Worm (Caenorhabditis elegans): ENCODE data around the gene C08F11.13.
"Not testable (repeated sequence)": the region's sequence is repeated elsewhere in the genome, so short reads cannot be mapped to it uniquely, and the experiment has no call there.

Gene C08F11.13

DNA sequence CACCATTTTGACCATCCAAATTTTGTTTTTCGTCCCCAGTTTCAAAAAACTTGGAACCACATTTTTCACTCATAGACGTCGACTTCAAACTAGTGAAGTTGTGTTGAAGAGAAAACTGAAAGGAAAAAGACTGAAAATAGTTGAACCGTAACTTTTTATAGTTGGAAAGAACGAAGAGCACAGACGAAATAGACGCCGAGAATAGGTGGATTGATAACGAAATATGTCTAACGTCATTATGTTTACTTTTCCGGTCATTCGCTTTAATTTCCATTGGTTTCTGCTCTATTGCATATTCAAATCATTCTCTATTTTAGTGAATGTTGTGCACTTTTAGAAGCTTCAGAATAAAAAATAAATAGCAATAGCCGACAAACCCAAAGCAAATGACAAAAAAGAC, at the start of gene C08F11.13:
Gene C08F11.13 (minus strand): TSS at position 138 of the 400 bp plus-strand sequence.
- TF ChIP-seq mab-5 (tag; optimal IDR thresholded peaks at IDR 0.05) (no peak), ceh-43 (GFP tag; optimal IDR thresholded peaks at IDR 0.05) (no peak), zip-8 (tag; optimal IDR thresholded peaks at IDR 0.05) (no peak), hlh-1 (tag; optimal IDR thresholded peaks at IDR 0.05) (no peak), nhr-2 (tag; optimal IDR thresholded peaks at IDR 0.05) (no peak), unc-62 (GFP tag; optimal IDR thresholded peaks at IDR 0.05) (no peak), nhr-28 (tag; optimal IDR thresholded peaks at IDR 0.05) (no peak), ces-1 (GFP tag; optimal IDR thresholded peaks at IDR 0.05) (no peak), lin-32 (GFP tag; optimal IDR thresholded peaks at IDR 0.05) (no peak)

- TF ChIP-seq sptf-1, zip-8, nhr-28 (tag; optimal IDR thresholded peaks at IDR 0.05): not testable (repeated sequence)
Measured at ce11 chrIV:13659449-13659848, 49.8 kb upstream of the C08F11.13 start, which contains the start of gene Y45F10C.1. Gene Y45F10C.1 (minus strand): TSS chrIV:13659549.

ce11 chrIV:13652023-13652422, 42.3 kb upstream of the C08F11.13 start, which contains the start of gene Y45F10C.6:
Gene Y45F10C.6 (plus strand): TSS chrIV:13652323.
- TF ChIP-seq mls-2 (tag; optimal IDR thresholded peaks at IDR 0.05); elt-3 (tag; optimal IDR thresholded peaks at IDR 0.05); bed-3 (GFP tag; optimal IDR thresholded peaks at IDR 0.05): not testable (repeated sequence)

- TF ChIP-seq ztf-11 (tag; optimal IDR thresholded peaks at IDR 0.05); sem-2 (GFP tag; optimal IDR thresholded peaks at IDR 0.05); ceh-43 (GFP tag; optimal IDR thresholded peaks at IDR 0.05): not testable (repeated sequence)
Measured at ce11 chrIV:13651411-13651810, 41.7 kb upstream of the C08F11.13 start, which contains the start of gene C08F11.12. Gene C08F11.12 (minus strand): TSS chrIV:13651511.

ce11 chrIV:13650238-13650637, 40.5 kb upstream of the C08F11.13 start, which contains the start of gene C08F11.17:
Gene C08F11.17 (minus strand): TSS chrIV:13650338.
- no peak for TF ChIP-seq nhr-76 (tag; optimal IDR thresholded peaks at IDR 0.05)
- no peak for TF ChIP-seq ces-1 (GFP tag; optimal IDR thresholded peaks at IDR 0.05)
- no peak for TF ChIP-seq M03D4.4 (tag; optimal IDR thresholded peaks at IDR 0.05)
- TF ChIP-seq zip-8 (tag; optimal IDR thresholded peaks at IDR 0.05), result no peak
- no peak for TF ChIP-seq blmp-1 (tag; optimal IDR thresholded peaks at IDR 0.05)
- TF ChIP-seq ceh-39 (tag; optimal IDR thresholded peaks at IDR 0.05), result no peak
- TF ChIP-seq nhr-12 (tag; optimal IDR thresholded peaks at IDR 0.05), result no peak
- no peak for TF ChIP-seq mab-5 (tag; optimal IDR thresholded peaks at IDR 0.05)
- TF ChIP-seq sptf-1 (tag; optimal IDR thresholded peaks at IDR 0.05), result no peak
- TF ChIP-seq tbx-8 (GFP tag; optimal IDR thresholded peaks at IDR 0.05), result no peak
- TF ChIP-seq unc-39 (tag; optimal IDR thresholded peaks at IDR 0.05), result no peak
- no peak for TF ChIP-seq mls-2 (tag; optimal IDR thresholded peaks at IDR 0.05)
- TF ChIP-seq ztf-11 (tag; optimal IDR thresholded peaks at IDR 0.05), result no peak
- TF ChIP-seq ceh-83 (GFP tag; optimal IDR thresholded peaks at IDR 0.05), result no peak

- TF ChIP-seq ham-2 (GFP tag; optimal IDR thresholded peaks at IDR 0.05) (no peak), hlh-1 (tag; optimal IDR thresholded peaks at IDR 0.05) (no peak), elt-1 (tag; optimal IDR thresholded peaks at IDR 0.05; ENCODE audit: borderline replicate concordance, insufficient read depth) (no peak), elt-3 (tag; optimal IDR thresholded peaks at IDR 0.05) (no peak), mls-2 (tag; optimal IDR thresholded peaks at IDR 0.05) (no peak), ztf-11 (tag; optimal IDR thresholded peaks at IDR 0.05) (no peak), lin-13 (tag; optimal IDR thresholded peaks at IDR 0.05) (no peak), bed-3 (GFP tag; optimal IDR thresholded peaks at IDR 0.05) (no peak), sptf-1 (tag; optimal IDR thresholded peaks at IDR 0.05) (no peak), mep-1 (tag; optimal IDR thresholded peaks at IDR 0.05) (no peak), nhr-2 (tag; optimal IDR thresholded peaks at IDR 0.05) (no peak), pha-4 (tag; optimal IDR thresholded peaks at IDR 0.05) (no peak), lin-32 (GFP tag; optimal IDR thresholded peaks at IDR 0.05) (no peak), nhr-237 (tag; optimal IDR thresholded peaks at IDR 0.05) (no peak), tbx-8 (GFP tag; optimal IDR thresholded peaks at IDR 0.05) (no peak), snpc-4 (tag; optimal IDR thresholded peaks at IDR 0.05) (no peak), ceh-43 (GFP tag; optimal IDR thresholded peaks at IDR 0.05) (no peak), ceh-39 (tag; optimal IDR thresholded peaks at IDR 0.05) (no peak), zip-8 (tag; optimal IDR thresholded peaks at IDR 0.05) (no peak)
Measured at ce11 chrIV:13649126-13649525, 39.4 kb upstream of the C08F11.13 start, which contains the start of gene C08F11.10. Gene C08F11.10 (minus strand): TSS chrIV:13649226.
